Comparison of ENCODE assay signal across 3 worm cellular contexts in the genomic region with DNA sequence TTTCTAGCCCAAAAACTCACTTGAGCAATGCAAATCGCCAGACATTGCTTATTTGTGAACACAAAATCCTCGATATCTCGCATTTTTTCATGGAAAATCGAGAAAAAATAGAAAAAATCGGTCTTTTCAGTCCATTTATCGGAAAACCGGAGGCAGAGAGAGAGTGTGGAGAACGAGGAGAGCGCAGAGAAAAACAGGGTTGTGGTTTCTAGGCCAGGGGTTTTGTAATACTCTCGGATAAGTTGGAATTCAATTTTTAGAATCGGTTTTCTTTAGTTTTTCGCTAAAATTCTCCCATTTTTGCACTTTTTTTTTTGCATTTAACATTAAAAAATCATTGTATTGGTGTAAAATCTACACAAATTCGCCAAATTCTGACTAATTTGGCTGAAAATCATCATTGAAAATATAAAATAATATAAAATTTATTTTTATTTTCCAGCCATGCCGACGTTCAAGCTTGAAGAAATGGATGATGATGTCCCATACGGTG.
TF ChIP-seq lines count a peak whose summit lies in the region.

Gene Y75B8A.24 (minus strand): TSS at position 155 of the 493 bp plus-strand sequence.
Gene Y75B8A.25 (plus strand): TSS at position 443 of the 493 bp plus-strand sequence.

TF ChIP-seq in whole organism, L1 larva, 84 proteins besides CTCF, POLR2A, EP300 and RAD21 (continued from another document and continues in another):
- TF ChIP-seq nhr-90 (tag; optimal IDR thresholded peaks at IDR 0.05; lab: Kevin White, UChicago; ENCODE audit: poor library complexity) (peak; percentile 95), lir-3 (tag; optimal IDR thresholded peaks at IDR 0.05; lab: Kevin White, UChicago; ENCODE audit: poor library complexity) (no peak), swsn-7 (tag; optimal IDR thresholded peaks at IDR 0.05; lab: Kevin White, UChicago) (peak; percentile 89), snu-23 (GFP tag; optimal IDR thresholded peaks at IDR 0.05; lab: Kevin White, UChicago) (peak; percentile 89), tlp-1 (tag; optimal IDR thresholded peaks at IDR 0.05; lab: Kevin White, UChicago) (no peak), ces-1 (GFP tag; optimal IDR thresholded peaks at IDR 0.05; lab: Kevin White, UChicago) (no peak), mef-2 (tag; optimal IDR thresholded peaks at IDR 0.05; lab: Kevin White, UChicago) (no peak), nhr-47 (tag; optimal IDR thresholded peaks at IDR 0.05; lab: Kevin White, UChicago) (peak; percentile 95), pag-3 (tag; optimal IDR thresholded peaks at IDR 0.05; lab: Kevin White, UChicago; ENCODE audit: borderline replicate concordance, insufficient read depth) (no peak), mep-1 (tag; optimal IDR thresholded peaks at IDR 0.05; lab: Kevin White, UChicago) (peak; percentile 87), ceh-90 (tag; optimal IDR thresholded peaks at IDR 0.05; lab: Kevin White, UChicago) (peak; percentile 95), unc-30 (tag; optimal IDR thresholded peaks at IDR 0.05; lab: Kevin White, UChicago) (no peak), xbp-1 (tag; optimal IDR thresholded peaks at IDR 0.05; lab: Kevin White, UChicago) (peak; percentile 88), irx-1 (tag; optimal IDR thresholded peaks at IDR 0.05; lab: Kevin White, UChicago) (peak; percentile 96), dsc-1 (tag; optimal IDR thresholded peaks at IDR 0.05; lab: Kevin White, UChicago) (peak; percentile 92), lin-35 (GFP tag; optimal IDR thresholded peaks at IDR 0.05; lab: Kevin White, UChicago) (peak; percentile 83 to 84), grh-1 (GFP tag; IDR thresholded peaks at IDR 0.05; lab: Robert Waterston, UW) (peak; percentile 87), unc-86 (tag; optimal IDR thresholded peaks at IDR 0.05; lab: Kevin White, UChicago) (peak; percentile 76), mdl-1 (tag; optimal IDR thresholded peaks at IDR 0.05; lab: Kevin White, UChicago) (peak in 1 of 2 experiments; percentile 34), unc-62 (GFP tag; optimal IDR thresholded peaks at IDR 0.05; lab: Kevin White, UChicago) (peak; percentile 14), nhr-20 (tag; optimal IDR thresholded peaks at IDR 0.05; lab: Kevin White, UChicago) (peak; percentile 84), pqm-1 (tag; optimal IDR thresholded peaks at IDR 0.05; lab: Kevin White, UChicago) (no peak), elt-2 (tag; optimal IDR thresholded peaks at IDR 0.05; lab: Kevin White, UChicago) (peak; percentile 69), sup-37 (GFP tag; optimal IDR thresholded peaks at IDR 0.05; lab: Kevin White, UChicago) (peak; percentile 75), F16B12.6 (tag; optimal IDR thresholded peaks at IDR 0.05; lab: Kevin White, UChicago) (peak; percentile 51), aly-2 (tag; optimal IDR thresholded peaks at IDR 0.05; lab: Kevin White, UChicago) (peak; percentile 81), pax-3 (tag; optimal IDR thresholded peaks at IDR 0.05; lab: Kevin White, UChicago) (peak; percentile 85), ama-1 (optimal IDR thresholded peaks at IDR 0.05; lab: Kevin White, UChicago) (no peak), egl-27 (tag; optimal IDR thresholded peaks at IDR 0.05; lab: Kevin White, UChicago) (no peak), ceh-82 (tag; optimal IDR thresholded peaks at IDR 0.05; lab: Kevin White, UChicago) (peak; percentile 54 to 73 (median 72)), snpc-4 (tag; optimal IDR thresholded peaks at IDR 0.05; lab: Kevin White, UChicago) (peak; percentile 87), fkh-8 (tag; optimal IDR thresholded peaks at IDR 0.05; lab: Kevin White, UChicago) (peak; percentile 78), egl-13 (tag; optimal IDR thresholded peaks at IDR 0.05; lab: Kevin White, UChicago) (peak; percentile 93), zag-1 (tag; optimal IDR thresholded peaks at IDR 0.05; lab: Kevin White, UChicago) (no peak), ztf-11 (tag; optimal IDR thresholded peaks at IDR 0.05; lab: Kevin White, UChicago) (peak in 1 of 2 experiments; percentile 95), dpl-1 (GFP tag; optimal IDR thresholded peaks at IDR 0.05; lab: Kevin White, UChicago) (peak; percentile 76 to 84 (median 83)), jun-1 (tag; optimal IDR thresholded peaks at IDR 0.05; lab: Kevin White, UChicago) (peak; percentile 66), fkh-10 (GFP tag; optimal IDR thresholded peaks at IDR 0.05; lab: Kevin White, UChicago) (no peak), hlh-17 (GFP tag; optimal IDR thresholded peaks at IDR 0.05; lab: Kevin White, UChicago; ENCODE audit: borderline replicate concordance) (no peak), efl-3 (GFP tag; optimal IDR thresholded peaks at IDR 0.05; lab: Kevin White, UChicago) (peak; percentile 65)

TF ChIP-seq in whole organism, L3 larva, 47 proteins besides CTCF, POLR2A, EP300 and RAD21 (continued from another document):
- TF ChIP-seq nfya-1 (tag; optimal IDR thresholded peaks at IDR 0.05; lab: Kevin White, UChicago; ENCODE audit: insufficient read depth) (peak; percentile 86), ceh-16 (tag; optimal IDR thresholded peaks at IDR 0.05; lab: Kevin White, UChicago) (no peak), tbx-2 (tag; optimal IDR thresholded peaks at IDR 0.05; lab: Kevin White, UChicago) (no peak), daf-12 (tag; optimal IDR thresholded peaks at IDR 0.05; lab: Kevin White, UChicago) (no peak), nhr-76 (tag; optimal IDR thresholded peaks at IDR 0.05; lab: Kevin White, UChicago) (no peak)

TF ChIP-seq in whole organism, young adult, 124 proteins besides CTCF, POLR2A, EP300 and RAD21 (continued from another document):
- peak; percentile 20 for TF ChIP-seq snpc-4 (GFP tag; optimal IDR thresholded peaks at IDR 0.05; lab: Kevin White, UChicago)
- TF ChIP-seq snpc-4 (tag; optimal IDR thresholded peaks at IDR 0.05; lab: Kevin White, UChicago) = peak in 3 of 4 experiments; percentile 3 to 51 (median 47)
- TF ChIP-seq sptf-2 (GFP tag; optimal IDR thresholded peaks at IDR 0.05; lab: Kevin White, UChicago) = no peak
- TF ChIP-seq F49E8.2 (tag; optimal IDR thresholded peaks at IDR 0.05; lab: Kevin White, UChicago; ENCODE audit: insufficient read depth) = peak; percentile 23
TF ChIP-seq in whole organism, young adult: peak in this region for 33.
